Fruit fly (Drosophila melanogaster) whole organism, embryonic: ENCODE measurements around the gene CG32182.

Experiments used
- B-H2 ChIP-seq: fragments of 200-800 bp; sonication (Bioruptor generic); optimal IDR thresholded peaks from 2 replicates; lab custom pipeline; 2018; ENCODE audit warnings: missing biosample characterization, mild to moderate bottlenecking, missing genetic modification characterization
- C15 ChIP-seq: fragments of 200-800 bp; sonication (Bioruptor generic); IDR thresholded peaks from 3 replicates; pipeline ENCODE4 v1.3.6; 2022; ENCODE audit warnings: missing biosample characterization, missing genetic modification characterization
- CG10565 ChIP-seq: fragments of 200-800 bp; sonication (Bioruptor generic); optimal IDR thresholded peaks from 3 replicates; lab custom pipeline; 2016; ENCODE audit warnings: missing biosample characterization, mild to moderate bottlenecking, missing genetic modification characterization
- CG11695 ChIP-seq: fragments of 200-800 bp; sonication (Bioruptor generic); IDR thresholded peaks from 3 replicates; pipeline ENCODE4 v1.3.6; 2022; ENCODE audit warnings: missing biosample characterization, missing genetic modification characterization
- CG17361 ChIP-seq: fragments of 200-800 bp; sonication (Bioruptor generic); IDR thresholded peaks from 3 replicates; pipeline ENCODE4 v1.3.6; 2022; ENCODE audit warnings: missing biosample characterization, missing genetic modification characterization
- CG2116 ChIP-seq: fragments of 200-800 bp; sonication (Bioruptor generic); optimal IDR thresholded peaks from 3 replicates; lab custom pipeline; 2018; ENCODE audit warnings: missing biosample characterization, mild to moderate bottlenecking, missing genetic modification characterization
- CG2678 ChIP-seq: fragments of 200-800 bp; sonication (Bioruptor generic); optimal IDR thresholded peaks from 3 replicates; lab custom pipeline; 2019; ENCODE audit warnings: missing biosample characterization, mild to moderate bottlenecking, missing genetic modification characterization, moderate library complexity
- CG2889 ChIP-seq: fragments of 200-800 bp; sonication (Bioruptor generic); IDR thresholded peaks from 3 replicates; pipeline ENCODE4 v1.3.6; 2022; ENCODE audit warnings: missing biosample characterization, missing genetic modification characterization
- CG34422 ChIP-seq: fragments of 200-800 bp; sonication (Bioruptor generic); IDR thresholded peaks from 3 replicates; pipeline ENCODE4 v1.3.6; 2022; ENCODE audit warnings: missing biosample characterization, missing genetic modification characterization
- CG7987 ChIP-seq: fragments of 200-800 bp; sonication (Bioruptor generic); optimal IDR thresholded peaks from 2 replicates; lab custom pipeline; 2018; ENCODE audit warnings: missing biosample characterization, mild to moderate bottlenecking, missing genetic modification characterization, moderate library complexity
- CG8388 ChIP-seq: fragments of 200-800 bp; sonication (Bioruptor generic); optimal IDR thresholded peaks from 2 replicates; lab custom pipeline; 2019; ENCODE audit warnings: missing biosample characterization, mild to moderate bottlenecking, missing genetic modification characterization, moderate library complexity
- CG8765 ChIP-seq: fragments of 200-800 bp; sonication (Bioruptor generic); IDR thresholded peaks from 2 replicates; pipeline ENCODE4 v1.3.6; 2022; ENCODE audit warnings: missing biosample characterization, missing genetic modification characterization
- CG9817 ChIP-seq: fragments of 200-800 bp; sonication (Bioruptor generic); optimal IDR thresholded peaks from 2 replicates; lab custom pipeline; 2018; ENCODE audit warnings: missing biosample characterization, mild to moderate bottlenecking, missing genetic modification characterization, moderate library complexity
- CTCF ChIP-seq: fragments of 200-800 bp; sonication (Bioruptor generic); optimal IDR thresholded peaks from 2 replicates; lab custom pipeline; 2017; ENCODE audit warnings: missing biosample characterization, mild to moderate bottlenecking, missing genetic modification characterization, moderate library complexity
- Dbx ChIP-seq: fragments of 200-800 bp; sonication (Bioruptor generic); IDR thresholded peaks from 3 replicates; pipeline ENCODE4 v1.3.6; 2022; ENCODE audit warnings: missing biosample characterization, missing genetic modification characterization
- Drgx ChIP-seq: fragments of 200-800 bp; sonication (Bioruptor generic); IDR thresholded peaks from 2 replicates; pipeline ENCODE4 v1.3.6; 2022; ENCODE audit warnings: missing biosample characterization, missing genetic modification characterization
- Elba2 ChIP-seq: fragments of 200-800 bp; sonication (Bioruptor generic); optimal IDR thresholded peaks from 3 replicates; lab custom pipeline; 2016; ENCODE audit warnings: missing biosample characterization, missing genetic modification characterization
- H15 ChIP-seq: fragments of 200-800 bp; sonication (Bioruptor generic); IDR thresholded peaks from 3 replicates; pipeline ENCODE4 v1.3.6; 2022; ENCODE audit warnings: missing biosample characterization, missing genetic modification characterization
- Hey ChIP-seq: fragments of 200-800 bp; sonication (Bioruptor generic); optimal IDR thresholded peaks from 3 replicates; lab custom pipeline; 2018; ENCODE audit warnings: missing biosample characterization, mild to moderate bottlenecking, missing genetic modification characterization
- Hmx ChIP-seq: fragments of 200-800 bp; sonication (Bioruptor generic); optimal IDR thresholded peaks from 2 replicates; lab custom pipeline; 2016; ENCODE audit warnings: missing biosample characterization, missing genetic modification characterization
- Hr39 ChIP-seq: fragments of >200 bp; optimal IDR thresholded peaks from 2 replicates; lab custom pipeline; 2017
- Lpt ChIP-seq: fragments of >200 bp; optimal IDR thresholded peaks from 2 replicates; lab custom pipeline; 2018; ENCODE audit warnings: missing biosample characterization, missing genetic modification characterization
- Mad ChIP-seq: fragments of 200-800 bp; sonication (Bioruptor generic); optimal IDR thresholded peaks from 2 replicates; lab custom pipeline; 2016; ENCODE audit warnings: missing biosample characterization, missing genetic modification characterization
- Optix ChIP-seq: fragments of 200-800 bp; sonication (Bioruptor generic); IDR thresholded peaks from 3 replicates; pipeline ENCODE4 v1.3.6; 2022; ENCODE audit warnings: missing biosample characterization, missing genetic modification characterization
- Scr ChIP-seq: fragments of 200-800 bp; sonication (Bioruptor generic); IDR thresholded peaks from 2 replicates; pipeline ENCODE4 v1.3.6; 2022; ENCODE audit warnings: missing biosample characterization, missing genetic modification characterization; ENCODE audit not compliant: partially characterized antibody
- Sry-β ChIP-seq: fragments of 200-800 bp; sonication (Bioruptor generic); optimal IDR thresholded peaks from 2 replicates; lab custom pipeline; 2018; ENCODE audit warnings: missing biosample characterization, mild to moderate bottlenecking, missing genetic modification characterization, moderate library complexity
- Taf1 ChIP-seq: fragments of 200-800 bp; sonication (Bioruptor generic); IDR thresholded peaks from 2 replicates; pipeline ENCODE4 v1.3.6; 2022; ENCODE audit warnings: missing biosample characterization, missing genetic modification characterization
- cg ChIP-seq: fragments of 200-800 bp; sonication (Bioruptor generic); optimal IDR thresholded peaks from 3 replicates; lab custom pipeline; 2019; ENCODE audit warnings: missing biosample characterization, mild to moderate bottlenecking, missing genetic modification characterization, moderate library complexity
- chn ChIP-seq: fragments of 200-800 bp; sonication (Bioruptor generic); optimal IDR thresholded peaks from 2 replicates; lab custom pipeline; 2016; ENCODE audit warnings: missing biosample characterization, missing genetic modification characterization
- ci ChIP-seq: fragments of 200-800 bp; sonication (Bioruptor generic); IDR thresholded peaks from 3 replicates; pipeline ENCODE4 v1.3.6; 2022; ENCODE audit warnings: missing biosample characterization, missing genetic modification characterization
- corto ChIP-seq: fragments of 200-800 bp; sonication (Bioruptor generic); optimal IDR thresholded peaks from 2 replicates; lab custom pipeline; 2016; ENCODE audit warnings: missing biosample characterization, mild to moderate bottlenecking, missing genetic modification characterization, moderate library complexity
- crol ChIP-seq: fragments of 200-800 bp; sonication (Bioruptor generic); IDR thresholded peaks from 2 replicates; pipeline ENCODE4 v1.3.6; 2022; ENCODE audit warnings: missing biosample characterization, missing genetic modification characterization
- fru ChIP-seq: fragments of >200 bp; optimal IDR thresholded peaks from 2 replicates; lab custom pipeline; 2017
- gcm ChIP-seq: fragments of 200-800 bp; sonication (Bioruptor generic); optimal IDR thresholded peaks from 2 replicates; lab custom pipeline; 2019; ENCODE audit warnings: missing biosample characterization, mild to moderate bottlenecking, missing genetic modification characterization, moderate library complexity
- hkb ChIP-seq, 2 experiments: fragments of 200-800 bp in 1 of 2; fragments of >200 bp in 1 of 2; sonication (Bioruptor generic) in 1 of 2; IDR thresholded peaks in 1 of 2; optimal IDR thresholded peaks in 1 of 2; 2 replicates each; pipeline versions ENCODE4 v1.3.6 to Lab custom; 2017 to 2022; ENCODE audit warnings: missing biosample characterization in 1 of 2, missing genetic modification characterization in 1 of 2
- kay ChIP-seq: fragments of 200-800 bp; sonication (Bioruptor generic); optimal IDR thresholded peaks from 2 replicates; lab custom pipeline; 2016; ENCODE audit warnings: missing biosample characterization, missing genetic modification characterization
- mld ChIP-seq: fragments of 200-800 bp; sonication (Bioruptor generic); IDR thresholded peaks from 3 replicates; pipeline ENCODE4 v1.3.6; 2022; ENCODE audit warnings: missing biosample characterization, missing genetic modification characterization; ENCODE audit not compliant: partially characterized antibody
- nau ChIP-seq: fragments of 200-800 bp; sonication (Bioruptor generic); optimal IDR thresholded peaks from 3 replicates; lab custom pipeline; 2017; ENCODE audit warnings: missing biosample characterization, mild to moderate bottlenecking, missing genetic modification characterization, missing genetic modification reagents
- prd ChIP-seq, 3 experiments: fragments of >200 bp in 2 of 3; fragments of 200-800 bp in 1 of 3; sonication (Bioruptor generic) in 1 of 3; optimal IDR thresholded peaks in 2 of 3; IDR thresholded peaks in 1 of 3; 2 replicates in 2 of 3; 3 replicates in 1 of 3; pipeline versions ENCODE4 v1.3.6 to Lab custom; 2017 to 2022; ENCODE audit warnings: missing biosample characterization in 1 of 3, missing genetic modification characterization in 1 of 3
- pum ChIP-seq: fragments of 200-800 bp; sonication (Bioruptor generic); optimal IDR thresholded peaks from 2 replicates; lab custom pipeline; 2016; ENCODE audit warnings: missing biosample characterization, missing genetic modification characterization
- shn ChIP-seq: fragments of 200-800 bp; sonication (Bioruptor generic); optimal IDR thresholded peaks from 3 replicates; lab custom pipeline; 2016; ENCODE audit warnings: missing biosample characterization, missing genetic modification characterization
- slbo ChIP-seq: fragments of 200-800 bp; sonication (Bioruptor generic); IDR thresholded peaks from 2 replicates; pipeline ENCODE4 v1.3.6; 2022; ENCODE audit warnings: missing biosample characterization, missing genetic modification characterization
- sna ChIP-seq: fragments of 200-800 bp; sonication (Bioruptor generic); IDR thresholded peaks from 2 replicates; pipeline ENCODE4 v1.3.6; 2022; ENCODE audit warnings: missing biosample characterization, missing genetic modification characterization; ENCODE audit not compliant: partially characterized antibody
- sob ChIP-seq: fragments of 200-800 bp; sonication (Bioruptor generic); IDR thresholded peaks from 2 replicates; pipeline ENCODE4 v1.3.6; 2022; ENCODE audit warnings: missing biosample characterization, missing genetic modification characterization
- stwl ChIP-seq: fragments of 200-800 bp; sonication (Bioruptor generic); optimal IDR thresholded peaks from 3 replicates; lab custom pipeline; 2018; ENCODE audit warnings: missing biosample characterization, mild to moderate bottlenecking, missing genetic modification characterization, moderate library complexity
- sug ChIP-seq: fragments of 200-800 bp; optimal IDR thresholded peaks from 2 replicates; lab custom pipeline; 2019; ENCODE audit warnings: missing biosample characterization, mild to moderate bottlenecking, missing genetic modification characterization, moderate library complexity
- toy ChIP-seq: fragments of 200-800 bp; sonication (Bioruptor generic); IDR thresholded peaks from 2 replicates; pipeline ENCODE4 v1.3.6; 2022; ENCODE audit warnings: missing biosample characterization, missing genetic modification characterization
- trh ChIP-seq: fragments of 200-800 bp; sonication (Bioruptor generic); optimal IDR thresholded peaks from 2 replicates; lab custom pipeline; 2016; ENCODE audit warnings: missing biosample characterization, missing genetic modification characterization
- unpg ChIP-seq: fragments of 200-800 bp; sonication (Bioruptor generic); optimal IDR thresholded peaks from 3 replicates; lab custom pipeline; 2018; ENCODE audit warnings: missing biosample characterization, mild to moderate bottlenecking, missing genetic modification characterization, moderate library complexity
- wor ChIP-seq: fragments of 200-800 bp; sonication (Bioruptor generic); IDR thresholded peaks from 2 replicates; pipeline ENCODE4 v1.3.6; 2022; ENCODE audit warnings: missing biosample characterization, missing genetic modification characterization
- yki ChIP-seq: fragments of >200 bp; optimal IDR thresholded peaks from 3 replicates; lab custom pipeline; 2018
- zen ChIP-seq: fragments of 200-800 bp; sonication (Bioruptor generic); optimal IDR thresholded peaks from 3 replicates; lab custom pipeline; 2018; ENCODE audit warnings: missing biosample characterization, mild to moderate bottlenecking, missing genetic modification characterization, moderate library complexity

Gene CG32182

DNA sequence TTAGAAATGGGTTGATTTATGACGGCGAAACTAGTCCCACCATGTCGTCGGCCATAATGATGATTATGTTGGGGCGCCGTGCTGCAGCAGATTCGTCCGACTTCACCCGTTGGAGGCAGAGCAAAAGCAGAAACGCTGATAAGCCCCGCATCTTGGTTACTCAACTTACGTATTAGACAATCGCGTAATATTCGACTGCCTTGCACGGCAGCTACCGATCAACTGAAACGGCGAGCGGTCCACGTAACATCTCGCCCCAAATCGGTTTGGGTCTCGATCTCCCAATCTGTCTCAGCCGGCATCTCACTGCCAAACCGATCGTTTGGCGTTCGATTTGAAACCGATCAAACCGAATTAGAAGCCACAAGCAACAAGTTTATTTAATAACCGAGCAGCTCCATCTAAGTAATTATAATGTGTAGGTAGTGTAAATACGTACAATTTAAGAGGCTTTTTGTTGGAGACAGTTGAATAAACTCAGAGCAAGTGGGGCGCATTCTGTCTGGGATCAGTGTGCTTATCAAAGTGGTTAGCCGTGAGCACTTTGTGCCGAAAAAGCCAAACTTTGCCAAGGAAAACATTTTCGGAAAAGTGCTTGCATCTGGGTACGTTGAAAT lies 50.8 kb downstream of the CG32182 start, which contains the start of gene CG32191 (continued):
- no peak for TF ChIP-seq Mad
- no peak for TF ChIP-seq Sry-β (GFP tag; lab: Kevin White, UChicago)
- TF ChIP-seq shn (GFP tag; lab: Kevin White, UChicago), result no peak
- TF ChIP-seq crol (GFP tag; lab: Robert Waterston, UW), result no peak
- TF ChIP-seq CG2889 (GFP tag; lab: Robert Waterston, UW), result 0 out of 3 replicates have a peak, but pooled peaks have one; percentile 8
- TF ChIP-seq hkb (optimal IDR thresholded peaks at IDR 0.05; lab: Kevin White, UChicago), result no peak
- no peak for TF ChIP-seq hkb (GFP tag; IDR thresholded peaks at IDR 0.05; lab: Robert Waterston, UW)
- no peak for TF ChIP-seq sna (GFP tag; lab: Robert Waterston, UW)
- TF ChIP-seq CG8765 (GFP tag; lab: Robert Waterston, UW), result no peak
- TF ChIP-seq chn, result no peak
- TF ChIP-seq yki (lab: Kevin White, UChicago), result no peak
- TF ChIP-seq CG2116 (GFP tag; lab: Kevin White, UChicago), result no peak
- TF ChIP-seq nau (GFP tag; lab: Kevin White, UChicago), result peak; percentile 41
- no peak for TF ChIP-seq cg (GFP tag; lab: Kevin White, UChicago)
- peak; percentile 16; the same call in 1 of the 3 replicates for TF ChIP-seq CG34422
- no peak for TF ChIP-seq unpg (GFP tag; lab: Kevin White, UChicago)
- TF ChIP-seq Lpt (GFP tag; lab: Kevin White, UChicago), result no peak
- TF ChIP-seq CG10565 (GFP tag; lab: Kevin White, UChicago), result no peak
- no peak for TF ChIP-seq prd (optimal IDR thresholded peaks at IDR 0.05; lab: Kevin White, UChicago)
- TF ChIP-seq prd (GFP tag; IDR thresholded peaks at IDR 0.05; lab: Robert Waterston, UW), result no peak
- TF ChIP-seq stwl (tag; lab: Kevin White, UChicago), result no peak
- no peak for TF ChIP-seq CG8388
- no peak for TF ChIP-seq Optix (GFP tag; lab: Robert Waterston, UW)
- TF ChIP-seq B-H2, result no peak
- TF ChIP-seq CG2678 (tag; lab: Kevin White, UChicago), result peak; percentile 44
- TF ChIP-seq Scr (GFP tag; lab: Robert Waterston, UW), result no peak
- TF ChIP-seq gcm (GFP tag; lab: Kevin White, UChicago), result no peak
- TF ChIP-seq sob, result peak; percentile 20; the same call in 1 of the 2 replicates
- TF ChIP-seq CG17361, result no peak
- no peak for TF ChIP-seq slbo (GFP tag; lab: Robert Waterston, UW)
- TF ChIP-seq wor (GFP tag; lab: Robert Waterston, UW), result no peak
- TF ChIP-seq Taf1 (GFP tag; lab: Robert Waterston, UW), result no peak
- no peak for TF ChIP-seq Hey
- TF ChIP-seq CG7987, result peak; percentile 27
- TF ChIP-seq C15 (GFP tag; lab: Robert Waterston, UW), result no peak
- TF ChIP-seq mld (GFP tag; lab: Robert Waterston, UW), result no peak
- no peak for TF ChIP-seq CTCF (GFP tag; lab: Kevin White, UChicago)
- 0 out of 3 replicates have a peak, but pooled peaks have one; percentile 11 for TF ChIP-seq CG11695 (GFP tag; lab: Robert Waterston, UW)
- TF ChIP-seq CG9817 (tag; lab: Kevin White, UChicago), result no peak
- TF ChIP-seq zen (tag; lab: Kevin White, UChicago), result no peak
- TF ChIP-seq ci (GFP tag; lab: Robert Waterston, UW), result 0 out of 3 replicates have a peak, but pooled peaks have one; percentile 31
- no peak for TF ChIP-seq Drgx
- TF ChIP-seq corto (GFP tag; lab: Kevin White, UChicago), result no peak
- TF ChIP-seq Hmx (GFP tag; lab: Kevin White, UChicago), result no peak
- no peak for TF ChIP-seq trh (GFP tag; lab: Kevin White, UChicago)
- TF ChIP-seq sug, result peak; percentile 29
- TF ChIP-seq toy (GFP tag; lab: Robert Waterston, UW), result no peak
- TF ChIP-seq Elba2, result no peak
- TF ChIP-seq pum (GFP tag; lab: Kevin White, UChicago), result no peak
- no peak for TF ChIP-seq kay (GFP tag; lab: Kevin White, UChicago)
- no peak for TF ChIP-seq Dbx
- TF ChIP-seq Hr39 (lab: Kevin White, UChicago), result no peak
- TF ChIP-seq H15, result no peak
- no peak for TF ChIP-seq fru (lab: Kevin White, UChicago)
